Fruit fly (Drosophila melanogaster): Measurements from ENCODE around the gene cv.

Gene cv

DNA sequence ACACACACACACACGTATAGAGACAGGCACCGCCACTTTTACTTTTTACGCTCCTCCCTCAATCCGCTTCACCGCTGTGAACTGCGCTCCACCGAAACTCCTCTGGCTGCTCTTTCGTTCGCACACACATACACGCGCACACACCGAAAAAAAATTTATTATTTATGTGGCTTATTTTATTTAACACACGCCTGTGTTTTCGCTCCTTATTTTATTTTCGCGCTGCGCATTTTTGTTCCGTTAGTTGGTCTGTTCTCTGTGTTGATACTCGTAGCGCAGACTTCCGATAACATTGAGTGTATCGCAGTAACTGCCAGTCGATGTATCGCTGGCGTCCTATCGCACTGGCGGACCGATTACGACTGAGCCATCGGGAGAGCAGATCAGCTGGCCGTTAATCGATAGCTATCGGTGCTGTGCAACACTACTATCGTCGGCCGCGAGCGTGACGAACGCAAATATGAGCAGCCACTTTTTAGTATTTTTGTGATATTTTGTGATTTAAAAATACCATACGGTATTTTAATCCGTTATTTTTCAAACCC lies 47.9 kb downstream of the cv start, which contains the start of gene Snx27 (continued):
- TF ChIP-seq CG1529 (GFP tag; optimal IDR thresholded peaks at IDR 0.05) (no peak), Pdp1 (GFP tag; optimal IDR thresholded peaks at IDR 0.05) (peak; percentile 11 to 74), CG1792 (GFP tag; optimal IDR thresholded peaks at IDR 0.05) (peak; percentile 32), yki (optimal IDR thresholded peaks at IDR 0.05) (no peak), repo (GFP tag; optimal IDR thresholded peaks at IDR 0.05) (peak; percentile 8), Hmx (GFP tag; optimal IDR thresholded peaks at IDR 0.05) (no peak), stc (GFP tag; IDR thresholded peaks at IDR 0.05) (no peak), Stat92E (GFP tag; optimal IDR thresholded peaks at IDR 0.05) (peak in 1 of 3 experiments; percentile 65), CG11696 (GFP tag; IDR thresholded peaks at IDR 0.05) (no peak), bsh (GFP tag; optimal IDR thresholded peaks at IDR 0.05) (peak; percentile 3 to 19), dm (GFP tag; optimal IDR thresholded peaks at IDR 0.05) (peak; percentile 37), Lim3 (GFP tag; IDR thresholded peaks at IDR 0.05) (no peak), gce (GFP tag; IDR thresholded peaks at IDR 0.05) (no peak; the same call in 2 of the 3 replicates), fru (optimal IDR thresholded peaks at IDR 0.05) (no peak), oc (tag; optimal IDR thresholded peaks at IDR 0.05) (peak; percentile 47), Hand (GFP tag; optimal IDR thresholded peaks at IDR 0.05) (peak; percentile 36), CG30431 (GFP tag; optimal IDR thresholded peaks at IDR 0.05) (no peak), zfh1 (GFP tag; IDR thresholded peaks at IDR 0.05) (peak; percentile 53; the same call in 2 of the 3 replicates), CG10959 (GFP tag; IDR thresholded peaks at IDR 0.05) (no peak), kah (GFP tag; optimal IDR thresholded peaks at IDR 0.05) (no peak), her (GFP tag; optimal IDR thresholded peaks at IDR 0.05) (peak; percentile 100), Ets65A (GFP tag) (peak; percentile 95), klu (GFP tag; IDR thresholded peaks at IDR 0.05) (peak; percentile 11), CG17361 (GFP tag; IDR thresholded peaks at IDR 0.05) (0 out of 3 replicates have a peak, but pooled peaks have one; percentile 15), Mes4 (GFP tag; optimal IDR thresholded peaks at IDR 0.05) (peak; percentile 54), CG3407 (GFP tag; optimal IDR thresholded peaks at IDR 0.05) (no peak), CG11398 (GFP tag; optimal IDR thresholded peaks at IDR 0.05) (no peak), Xbp1 (GFP tag; optimal IDR thresholded peaks at IDR 0.05) (peak; percentile 53), Fer3 (tag; optimal IDR thresholded peaks at IDR 0.05) (peak; percentile 9), chif (GFP tag; optimal IDR thresholded peaks at IDR 0.05) (peak; percentile 23 to 25), CG42726 (GFP tag; IDR thresholded peaks at IDR 0.05; ENCODE audit: partially characterized antibody) (peak; percentile 100), CG7987 (GFP tag; optimal IDR thresholded peaks at IDR 0.05) (peak; percentile 52), CG9215 (GFP tag; IDR thresholded peaks at IDR 0.05) (no peak; the same call in 1 of the 2 replicates), CG12071 (GFP tag; optimal IDR thresholded peaks at IDR 0.05) (no peak), dmrt11E (tag; optimal IDR thresholded peaks at IDR 0.05) (peak; percentile 19), p53 (GFP tag; optimal IDR thresholded peaks at IDR 0.05) (peak; percentile 75), CG32772 (GFP tag; IDR thresholded peaks at IDR 0.05) (0 out of 2 replicates have a peak, but pooled peaks have one; percentile 17), CG6654 (GFP tag; optimal IDR thresholded peaks at IDR 0.05) (no peak), fu2 (GFP tag; optimal IDR thresholded peaks at IDR 0.05) (peak; percentile 16), E2f2 (GFP tag; IDR thresholded peaks at IDR 0.05) (peak; percentile 76), slp2 (GFP tag; optimal IDR thresholded peaks at IDR 0.05) (no peak), CG3163 (GFP tag; optimal IDR thresholded peaks at IDR 0.05) (peak; percentile 44), az2 (GFP tag; optimal IDR thresholded peaks at IDR 0.05) (peak; percentile 16), tll (GFP tag; optimal IDR thresholded peaks at IDR 0.05) (no peak), ssp (GFP tag; IDR thresholded peaks at IDR 0.05) (peak; percentile 57), CG34224 (GFP tag; IDR thresholded peaks at IDR 0.05; ENCODE audit: partially characterized antibody) (peak; percentile 99), CG30020 (tag; optimal IDR thresholded peaks at IDR 0.05) (peak; percentile 42), dmrt99B (tag; optimal IDR thresholded peaks at IDR 0.05) (no peak), bab2 (GFP tag; optimal IDR thresholded peaks at IDR 0.05) (peak; percentile 12), jing (GFP tag; optimal IDR thresholded peaks at IDR 0.05) (no peak)
